Comparison of ENCODE assay signal across 2 worm cellular contexts in genomic region chrX:9296591-9296990, ce11.
TF ChIP-seq lines count a peak whose summit lies in the region.

TSS of gene gly-13 (minus strand) at chrX:9296622.

TF ChIP-seq in whole organism, L2 larva, 48 proteins besides CTCF, POLR2A, EP300 and RAD21 (continued from another document):
- TF ChIP-seq unc-62 (GFP tag; optimal IDR thresholded peaks at IDR 0.05; lab: Kevin White, UChicago) (no peak), ztf-4 (tag; optimal IDR thresholded peaks at IDR 0.05; lab: Kevin White, UChicago) (peak; percentile 7), nhr-237 (tag; optimal IDR thresholded peaks at IDR 0.05; lab: Kevin White, UChicago) (no peak), skn-1 (tag; optimal IDR thresholded peaks at IDR 0.05; lab: Kevin White, UChicago) (no peak), unc-39 (tag; optimal IDR thresholded peaks at IDR 0.05; lab: Kevin White, UChicago) (no peak), lin-13 (GFP tag; optimal IDR thresholded peaks at IDR 0.05; lab: Kevin White, UChicago) (no peak), mdl-1 (tag; optimal IDR thresholded peaks at IDR 0.05; lab: Kevin White, UChicago) (no peak), nhr-11 (tag; optimal IDR thresholded peaks at IDR 0.05; lab: Kevin White, UChicago) (no peak), peb-1 (tag; optimal IDR thresholded peaks at IDR 0.05; lab: Kevin White, UChicago) (no peak), mbf-1 (tag; optimal IDR thresholded peaks at IDR 0.05; lab: Kevin White, UChicago) (no peak), lin-11 (tag; optimal IDR thresholded peaks at IDR 0.05; lab: Kevin White, UChicago) (peak; percentile 28), C34F6.9 (tag; optimal IDR thresholded peaks at IDR 0.05; lab: Kevin White, UChicago) (no peak), nhr-25 (tag; optimal IDR thresholded peaks at IDR 0.05; lab: Kevin White, UChicago) (peak; percentile 35), ztf-11 (tag; optimal IDR thresholded peaks at IDR 0.05; lab: Kevin White, UChicago) (no peak), fos-1 (tag; optimal IDR thresholded peaks at IDR 0.05; lab: Kevin White, UChicago) (peak; percentile 2), nhr-21 (tag; optimal IDR thresholded peaks at IDR 0.05; lab: Kevin White, UChicago) (no peak), ceh-16 (tag; optimal IDR thresholded peaks at IDR 0.05; lab: Kevin White, UChicago) (no peak)

TF ChIP-seq in whole organism, late embryonic, 69 proteins besides CTCF, POLR2A, EP300 and RAD21 (continued from another document):
- TF ChIP-seq ceh-34 (tag; optimal IDR thresholded peaks at IDR 0.05; lab: Kevin White, UChicago) (peak; percentile 40), npax-4 (tag; optimal IDR thresholded peaks at IDR 0.05; lab: Kevin White, UChicago) (peak; percentile 39), pros-1 (tag; optimal IDR thresholded peaks at IDR 0.05; lab: Kevin White, UChicago) (no peak), pha-4 (tag; optimal IDR thresholded peaks at IDR 0.05; lab: Kevin White, UChicago) (no peak), ceh-30 (tag; optimal IDR thresholded peaks at IDR 0.05; lab: Kevin White, UChicago) (no peak), pag-3 (tag; optimal IDR thresholded peaks at IDR 0.05; lab: Kevin White, UChicago; ENCODE audit: borderline replicate concordance) (no peak), ceh-31 (tag; optimal IDR thresholded peaks at IDR 0.05; lab: Kevin White, UChicago) (peak; percentile 57), sdc-2 (tag; optimal IDR thresholded peaks at IDR 0.05; lab: Kevin White, UChicago) (no peak), ceh-2 (tag; optimal IDR thresholded peaks at IDR 0.05; lab: Kevin White, UChicago) (peak; percentile 38), fkh-6 (tag; optimal IDR thresholded peaks at IDR 0.05; lab: Kevin White, UChicago) (peak; percentile 29), elt-4 (tag; optimal IDR thresholded peaks at IDR 0.05; lab: Kevin White, UChicago) (no peak), gmeb-2 (tag; optimal IDR thresholded peaks at IDR 0.05; lab: Kevin White, UChicago) (peak; percentile 44), syd-9 (tag; optimal IDR thresholded peaks at IDR 0.05; lab: Kevin White, UChicago) (peak; percentile 31), C38D4.7 (GFP tag; optimal IDR thresholded peaks at IDR 0.05; lab: Kevin White, UChicago) (peak; percentile 48), pax-1 (tag; optimal IDR thresholded peaks at IDR 0.05; lab: Kevin White, UChicago) (no peak), hlh-6 (tag; optimal IDR thresholded peaks at IDR 0.05; lab: Kevin White, UChicago) (no peak), odd-2 (tag; optimal IDR thresholded peaks at IDR 0.05; lab: Kevin White, UChicago) (peak; percentile 58), pqm-1 (tag; optimal IDR thresholded peaks at IDR 0.05; lab: Kevin White, UChicago) (no peak), ceh-48 (tag; optimal IDR thresholded peaks at IDR 0.05; lab: Kevin White, UChicago) (no peak), hlh-30 (tag; optimal IDR thresholded peaks at IDR 0.05; lab: Kevin White, UChicago; ENCODE audit: insufficient read depth) (no peak), tbx-2 (tag; optimal IDR thresholded peaks at IDR 0.05; lab: Kevin White, UChicago) (peak; percentile 76), hlh-13 (GFP tag; optimal IDR thresholded peaks at IDR 0.05; lab: Kevin White, UChicago) (peak; percentile 48), unc-3 (GFP tag; conservative IDR thresholded peaks at IDR 0.05; lab: Robert Waterston, UW) (no peak), unc-3 (tag; optimal IDR thresholded peaks at IDR 0.05; lab: Kevin White, UChicago) (peak; percentile 42), Y22D7AL.16 (tag; optimal IDR thresholded peaks at IDR 0.05; lab: Kevin White, UChicago) (peak; percentile 30), ceh-6 (GFP tag; optimal IDR thresholded peaks at IDR 0.05; lab: Kevin White, UChicago) (peak; percentile 51), hlh-8 (tag; optimal IDR thresholded peaks at IDR 0.05; lab: Kevin White, UChicago) (peak; percentile 57), ceh-19 (GFP tag; optimal IDR thresholded peaks at IDR 0.05; lab: Kevin White, UChicago) (peak; percentile 80), K09A11.1 (tag; optimal IDR thresholded peaks at IDR 0.05; lab: Kevin White, UChicago; ENCODE audit: insufficient read depth) (peak; percentile 88), ceh-24 (tag; optimal IDR thresholded peaks at IDR 0.05; lab: Kevin White, UChicago) (peak; percentile 19), madf-2 (tag; optimal IDR thresholded peaks at IDR 0.05; lab: Kevin White, UChicago) (peak; percentile 43), pat-9 (tag; optimal IDR thresholded peaks at IDR 0.05; lab: Kevin White, UChicago) (peak; percentile 56), dve-1 (tag; optimal IDR thresholded peaks at IDR 0.05; lab: Kevin White, UChicago) (peak; percentile 2), ttx-3 (tag; optimal IDR thresholded peaks at IDR 0.05; lab: Kevin White, UChicago) (peak; percentile 71), nhr-11 (tag; optimal IDR thresholded peaks at IDR 0.05; lab: Kevin White, UChicago) (no peak), nfya-1 (tag; optimal IDR thresholded peaks at IDR 0.05; lab: Kevin White, UChicago) (peak; percentile 68), K02D7.2 (tag; optimal IDR thresholded peaks at IDR 0.05; lab: Kevin White, UChicago) (no peak), rnt-1 (tag; optimal IDR thresholded peaks at IDR 0.05; lab: Kevin White, UChicago) (peak; percentile 62), tbx-7 (tag; optimal IDR thresholded peaks at IDR 0.05; lab: Kevin White, UChicago) (no peak), nhr-232 (tag; optimal IDR thresholded peaks at IDR 0.05; lab: Kevin White, UChicago) (peak; percentile 52)
